Fruit fly (Drosophila melanogaster) whole organism, embryonic: Measurements from ENCODE around the gene CG11560.

Experiments
- Awh ChIP-seq: fragments of 200-800 bp; sonication (Bioruptor generic); IDR thresholded peaks from 2 replicates; pipeline ENCODE4, ENCODE4 v1.3.6; 2022; ENCODE audit warnings: missing biosample characterization, missing genetic modification characterization
- Bgb ChIP-seq: fragments of 200-800 bp; sonication (Bioruptor generic); IDR thresholded peaks from 2 replicates; pipeline ENCODE4 v1.3.6; 2022; ENCODE audit warnings: missing biosample characterization, missing genetic modification characterization; ENCODE audit not compliant: partially characterized antibody
- C15 ChIP-seq: fragments of 200-800 bp; sonication (Bioruptor generic); IDR thresholded peaks from 3 replicates; pipeline ENCODE4 v1.3.6; 2022; ENCODE audit warnings: missing biosample characterization, missing genetic modification characterization
- CG10366 ChIP-seq: fragments of 200-800 bp; sonication (Bioruptor generic); IDR thresholded peaks from 2 replicates; pipeline ENCODE4 v1.3.6; 2022; ENCODE audit warnings: missing biosample characterization, missing genetic modification characterization
- CG11504 ChIP-seq: fragments of 200-800 bp; sonication (Bioruptor generic); optimal IDR thresholded peaks from 3 replicates; lab custom pipeline; 2019; ENCODE audit warnings: missing biosample characterization, mild to moderate bottlenecking, missing genetic modification characterization, moderate library complexity
- CG12391 ChIP-seq: fragments of 200-800 bp; sonication (Bioruptor generic); optimal IDR thresholded peaks from 3 replicates; lab custom pipeline; 2018; ENCODE audit warnings: missing biosample characterization, mild to moderate bottlenecking, missing genetic modification characterization, moderate library complexity
- CG13624 ChIP-seq: fragments of 200-800 bp; sonication (Bioruptor generic); optimal IDR thresholded peaks from 2 replicates; lab custom pipeline; 2016; ENCODE audit warnings: missing biosample characterization, missing genetic modification characterization
- CG14667 ChIP-seq: fragments of 200-800 bp; sonication (Bioruptor generic); IDR thresholded peaks from 2 replicates; pipeline ENCODE4 v1.3.6; 2022; ENCODE audit warnings: missing biosample characterization, missing genetic modification characterization
- CG14710 ChIP-seq: fragments of 200-800 bp; sonication (Bioruptor generic); optimal IDR thresholded peaks from 3 replicates; lab custom pipeline; 2019; ENCODE audit warnings: missing biosample characterization, mild to moderate bottlenecking, missing genetic modification characterization, moderate library complexity
- CG14860 ChIP-seq: fragments of 200-800 bp; sonication (Bioruptor generic); IDR thresholded peaks from 3 replicates; pipeline ENCODE4 v1.3.6; 2022; ENCODE audit warnings: missing biosample characterization, missing genetic modification characterization; ENCODE audit not compliant: partially characterized antibody
- CG17385 ChIP-seq: fragments of 200-800 bp; sonication (Bioruptor generic); optimal IDR thresholded peaks from 3 replicates; lab custom pipeline; 2018; ENCODE audit warnings: missing biosample characterization, mild to moderate bottlenecking, missing genetic modification characterization
- CG18764 ChIP-seq: fragments of 200-800 bp; sonication (Bioruptor generic); optimal IDR thresholded peaks from 3 replicates; lab custom pipeline; 2016; ENCODE audit warnings: missing biosample characterization, missing genetic modification characterization
- CG2129 ChIP-seq: fragments of 200-800 bp; sonication (Bioruptor generic); IDR thresholded peaks from 2 replicates; pipeline ENCODE4 v1.3.6; 2022; ENCODE audit warnings: missing biosample characterization, missing genetic modification characterization; ENCODE audit not compliant: partially characterized antibody
- CG2712 ChIP-seq: fragments of 200-800 bp; optimal IDR thresholded peaks from 3 replicates; lab custom pipeline; 2019; ENCODE audit warnings: missing biosample characterization, mild to moderate bottlenecking, missing genetic modification characterization, moderate library complexity
- CG31441 ChIP-seq: fragments of 200-800 bp; sonication (Bioruptor generic); IDR thresholded peaks from 2 replicates; pipeline ENCODE4 v1.3.6; 2022; ENCODE audit warnings: missing biosample characterization, missing genetic modification characterization
- CG43689 ChIP-seq: fragments of 200-800 bp; sonication (Bioruptor generic); IDR thresholded peaks from 2 replicates; pipeline ENCODE4 v1.3.6; 2022; ENCODE audit warnings: missing biosample characterization, missing genetic modification characterization
- CG7271 ChIP-seq: fragments of 200-800 bp; sonication (Bioruptor generic); optimal IDR thresholded peaks from 2 replicates; lab custom pipeline; 2018; ENCODE audit warnings: missing biosample characterization, mild to moderate bottlenecking, missing genetic modification characterization, moderate library complexity
- CG8388 ChIP-seq: fragments of 200-800 bp; sonication (Bioruptor generic); optimal IDR thresholded peaks from 2 replicates; lab custom pipeline; 2019; ENCODE audit warnings: missing biosample characterization, mild to moderate bottlenecking, missing genetic modification characterization, moderate library complexity
- D ChIP-seq, 2 experiments: fragments of 200-800 bp in 1 of 2; fragments of >200 bp in 1 of 2; sonication (Bioruptor generic) in 1 of 2; optimal IDR thresholded peaks; 2 replicates in 1 of 2; 3 replicates in 1 of 2; lab custom pipeline; 2017; ENCODE audit warnings: mild to moderate bottlenecking in 1 of 2, missing biosample characterization in 1 of 2, missing genetic modification characterization in 1 of 2, missing genetic modification reagents in 1 of 2
- Drgx ChIP-seq: fragments of 200-800 bp; sonication (Bioruptor generic); IDR thresholded peaks from 2 replicates; pipeline ENCODE4 v1.3.6; 2022; ENCODE audit warnings: missing biosample characterization, missing genetic modification characterization
- Fer1 ChIP-seq: fragments of 200-800 bp; sonication (Bioruptor generic); optimal IDR thresholded peaks from 2 replicates; lab custom pipeline; 2017; ENCODE audit warnings: missing biosample characterization, mild to moderate bottlenecking, missing genetic modification characterization
- Gug ChIP-seq: fragments of 200-800 bp; sonication (Bioruptor generic); IDR thresholded peaks from 4 replicates; pipeline ENCODE4 v1.3.6; 2022; ENCODE audit warnings: missing biosample characterization, missing genetic modification characterization
- Hand ChIP-seq: fragments of 200-800 bp; sonication (Bioruptor generic); optimal IDR thresholded peaks from 2 replicates; lab custom pipeline; 2017; ENCODE audit warnings: mild to moderate bottlenecking, missing biosample characterization, missing genetic modification reagents, missing genetic modification characterization
- HmgD ChIP-seq: fragments of 200-800 bp; sonication (Bioruptor generic); optimal IDR thresholded peaks from 3 replicates; lab custom pipeline; 2016; ENCODE audit warnings: missing biosample characterization, missing genetic modification characterization
- Mad ChIP-seq: fragments of 200-800 bp; sonication (Bioruptor generic); optimal IDR thresholded peaks from 2 replicates; lab custom pipeline; 2016; ENCODE audit warnings: missing biosample characterization, missing genetic modification characterization
- Spps ChIP-seq: fragments of 200-800 bp; sonication (Bioruptor generic); optimal IDR thresholded peaks from 2 replicates; lab custom pipeline; 2018; ENCODE audit warnings: missing biosample characterization, mild to moderate bottlenecking, missing genetic modification characterization
- ato ChIP-seq: fragments of 200-800 bp; sonication (Bioruptor generic); IDR thresholded peaks from 2 replicates; pipeline ENCODE4 v1.3.6; 2022; ENCODE audit warnings: missing biosample characterization, missing genetic modification characterization; ENCODE audit not compliant: partially characterized antibody
- br ChIP-seq: fragments of >200 bp; optimal IDR thresholded peaks from 2 replicates; lab custom pipeline; 2017
- cas ChIP-seq: fragments of 200-800 bp; sonication (Bioruptor generic); IDR thresholded peaks from 2 replicates; pipeline ENCODE4 v1.3.6; 2022; ENCODE audit warnings: missing biosample characterization, missing genetic modification characterization
- chinmo ChIP-seq: fragments of 200-800 bp; sonication (Bioruptor generic); IDR thresholded peaks from 4 replicates; pipeline ENCODE4 v1.3.6; 2022; ENCODE audit warnings: missing biosample characterization, missing genetic modification characterization; ENCODE audit not compliant: partially characterized antibody
- corto ChIP-seq: fragments of 200-800 bp; sonication (Bioruptor generic); optimal IDR thresholded peaks from 2 replicates; lab custom pipeline; 2016; ENCODE audit warnings: missing biosample characterization, mild to moderate bottlenecking, missing genetic modification characterization, moderate library complexity
- crp ChIP-seq, 2 experiments: fragments of 200-800 bp; sonication (Bioruptor generic); optimal IDR thresholded peaks; 2 replicates in 1 of 2; 3 replicates in 1 of 2; lab custom pipeline; 2017; ENCODE audit warnings: missing biosample characterization in 2 of 2, missing genetic modification characterization in 2 of 2, mild to moderate bottlenecking in 1 of 2, moderate library complexity in 1 of 2
- cwo ChIP-seq: fragments of 200-800 bp; sonication (Bioruptor generic); optimal IDR thresholded peaks from 3 replicates; lab custom pipeline; 2017; ENCODE audit warnings: missing biosample characterization, missing genetic modification characterization, mild to moderate bottlenecking, moderate library complexity, missing genetic modification reagents
- dpn ChIP-seq, 2 experiments: fragments of 200-800 bp; sonication (Bioruptor generic); optimal IDR thresholded peaks; 3 replicates each; lab custom pipeline; 2016; ENCODE audit warnings: missing biosample characterization in 2 of 2, missing genetic modification characterization in 2 of 2
- eve ChIP-seq, 2 experiments: fragments of >200 bp; optimal IDR thresholded peaks; 2 replicates each; lab custom pipeline; 2017; ENCODE audit warnings: missing biosample characterization in 2 of 2, missing genetic modification characterization in 2 of 2
- ewg ChIP-seq: fragments of 200-800 bp; sonication (Bioruptor generic); optimal IDR thresholded peaks from 3 replicates; lab custom pipeline; 2017; ENCODE audit warnings: mild to moderate bottlenecking, missing biosample characterization, missing genetic modification reagents, missing genetic modification characterization
- fd96Cb ChIP-seq: fragments of 200-800 bp; sonication (Bioruptor generic); optimal IDR thresholded peaks from 2 replicates; lab custom pipeline; 2018; ENCODE audit warnings: missing biosample characterization, mild to moderate bottlenecking, missing genetic modification characterization, moderate library complexity
- h ChIP-seq: fragments of >200 bp; optimal IDR thresholded peaks from 2 replicates; lab custom pipeline; 2017
- insv ChIP-seq, 2 experiments: fragments of 200-800 bp; sonication (Bioruptor generic); optimal IDR thresholded peaks; 3 replicates each; lab custom pipeline; 2016 to 2018; ENCODE audit warnings: missing biosample characterization in 2 of 2, missing genetic modification characterization in 2 of 2
- kni ChIP-seq: fragments of 200-800 bp; sonication (Bioruptor generic); optimal IDR thresholded peaks from 3 replicates; lab custom pipeline; 2017; ENCODE audit warnings: mild to moderate bottlenecking, missing biosample characterization, missing genetic modification reagents, missing genetic modification characterization
- nau ChIP-seq: fragments of 200-800 bp; sonication (Bioruptor generic); optimal IDR thresholded peaks from 3 replicates; lab custom pipeline; 2017; ENCODE audit warnings: missing biosample characterization, mild to moderate bottlenecking, missing genetic modification characterization, missing genetic modification reagents
- sd ChIP-seq: fragments of 200-800 bp; sonication (Bioruptor generic); optimal IDR thresholded peaks from 3 replicates; lab custom pipeline; 2018; ENCODE audit warnings: missing biosample characterization, mild to moderate bottlenecking, missing genetic modification characterization, moderate library complexity
- sens ChIP-seq: fragments of 200-800 bp; sonication (Bioruptor generic); peaks from one replicate; lab custom pipeline; 2016; ENCODE audit warnings: missing biosample characterization, missing genetic modification characterization
- sqz ChIP-seq: fragments of 200-800 bp; sonication (Bioruptor generic); optimal IDR thresholded peaks from 3 replicates; lab custom pipeline; 2018; ENCODE audit warnings: missing biosample characterization, mild to moderate bottlenecking, missing genetic modification characterization
- tin ChIP-seq: fragments of 200-800 bp; sonication (Bioruptor generic); optimal IDR thresholded peaks from 3 replicates; lab custom pipeline; 2016; ENCODE audit warnings: missing biosample characterization, missing genetic modification characterization
- tio ChIP-seq: fragments of 200-800 bp; sonication (Bioruptor generic); optimal IDR thresholded peaks from 2 replicates; lab custom pipeline; 2017; ENCODE audit warnings: missing biosample characterization, missing genetic modification characterization, inconsistent platforms
- vnd ChIP-seq: fragments of 200-800 bp; sonication (Bioruptor generic); IDR thresholded peaks from 3 replicates; pipeline ENCODE4 v1.3.6; 2022; ENCODE audit warnings: missing biosample characterization, missing genetic modification characterization; ENCODE audit not compliant: partially characterized antibody
- vvl ChIP-seq: fragments of 200-800 bp; sonication (Bioruptor generic); IDR thresholded peaks from 2 replicates; pipeline ENCODE4 v1.3.6; 2022; ENCODE audit warnings: missing biosample characterization, missing genetic modification characterization
- wor ChIP-seq: fragments of 200-800 bp; sonication (Bioruptor generic); IDR thresholded peaks from 2 replicates; pipeline ENCODE4 v1.3.6; 2022; ENCODE audit warnings: missing biosample characterization, missing genetic modification characterization
- zfh1 ChIP-seq: fragments of 200-800 bp; sonication (Bioruptor generic); IDR thresholded peaks from 3 replicates; pipeline ENCODE4 v1.3.6; 2022; ENCODE audit warnings: missing biosample characterization, missing genetic modification characterization

The CG11560 gene

DNA sequence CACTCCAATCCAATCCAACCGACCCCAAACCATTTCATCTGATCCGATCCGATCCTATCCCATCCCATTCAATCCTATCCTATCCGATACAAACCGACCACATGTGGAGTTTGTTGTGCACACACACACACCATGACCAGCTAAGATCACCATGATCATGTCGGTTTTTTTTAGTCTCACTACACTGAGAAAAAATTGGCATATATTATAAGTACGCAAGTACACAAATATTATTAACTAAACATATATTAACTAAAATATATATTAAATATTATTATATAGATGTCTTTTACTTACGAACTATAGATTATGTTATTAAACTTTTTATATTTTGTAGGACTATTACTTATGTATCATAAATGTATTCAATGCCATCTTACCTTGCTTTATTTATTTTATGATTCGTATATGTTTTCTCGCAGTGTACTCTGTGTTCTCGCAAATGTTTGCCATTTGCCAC, 17.9 kb upstream of the CG11560 start (continued):
- TF ChIP-seq CG12391 (tag; lab: Kevin White, UChicago) (peak; percentile 55), CG31441 (GFP tag; lab: Robert Waterston, UW) (peak; percentile 60), insv (GFP tag; optimal IDR thresholded peaks at IDR 0.05; lab: Kevin White, UChicago) (peak in 1 of 2 experiments; percentile 29), vnd (GFP tag; lab: Robert Waterston, UW) (no peak), Mad (no peak), tio (peak; percentile 4), dpn (GFP tag; optimal IDR thresholded peaks at IDR 0.05; lab: Kevin White, UChicago) (no peak), CG2712 (tag; lab: Kevin White, UChicago) (peak; percentile 76), CG10366 (GFP tag; lab: Robert Waterston, UW) (no peak), ewg (GFP tag; lab: Kevin White, UChicago) (no peak), CG14667 (GFP tag; lab: Robert Waterston, UW) (no peak), eve (GFP tag; optimal IDR thresholded peaks at IDR 0.05; lab: Kevin White, UChicago) (no peak), D (optimal IDR thresholded peaks at IDR 0.05; lab: Kevin White, UChicago) (no peak), D (GFP tag; optimal IDR thresholded peaks at IDR 0.05; lab: Kevin White, UChicago) (peak; percentile 34), CG18764 (GFP tag; lab: Kevin White, UChicago) (no peak), CG14710 (tag; lab: Kevin White, UChicago) (peak; percentile 49), crp (GFP tag; optimal IDR thresholded peaks at IDR 0.05; lab: Kevin White, UChicago) (no peak), fd96Cb (tag; lab: Kevin White, UChicago) (peak; percentile 8), CG8388 (GFP tag; lab: Kevin White, UChicago) (peak; percentile 21), ato (no peak), CG11504 (tag; lab: Kevin White, UChicago) (peak; percentile 54), CG7271 (tag; lab: Kevin White, UChicago) (peak; percentile 19), Bgb (GFP tag; lab: Robert Waterston, UW) (no peak), Hand (GFP tag; lab: Kevin White, UChicago) (no peak), corto (GFP tag; lab: Kevin White, UChicago) (no peak), CG2129 (GFP tag; lab: Robert Waterston, UW) (no peak), kni (GFP tag; lab: Kevin White, UChicago) (no peak), CG17385 (GFP tag; lab: Kevin White, UChicago) (no peak), Drgx (GFP tag; lab: Robert Waterston, UW) (0 out of 2 replicates have a peak, but pooled peaks have one; percentile 18), wor (GFP tag; lab: Robert Waterston, UW) (no peak), CG13624 (GFP tag; lab: Kevin White, UChicago) (no peak)

DNA sequence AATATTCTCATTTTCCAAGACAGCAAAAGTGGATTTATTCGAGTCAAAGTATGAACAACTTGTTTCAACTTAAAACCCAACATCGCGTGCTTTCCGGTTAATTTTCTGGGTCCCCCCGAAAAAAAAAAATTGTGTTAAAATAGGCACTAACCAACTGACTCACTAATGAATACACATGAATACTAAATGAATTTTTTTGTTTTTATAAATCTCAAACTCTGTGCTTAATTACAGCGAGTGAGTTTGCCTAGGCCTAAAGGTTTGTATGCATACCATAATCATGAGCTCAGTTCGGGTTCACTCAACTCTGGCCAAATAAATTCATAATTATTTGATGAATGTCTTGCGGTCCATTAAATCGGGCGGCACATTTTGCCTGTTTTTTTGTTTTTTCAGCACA, 12.4 kb upstream of the CG11560 start:
- TF ChIP-seq h (lab: Kevin White, UChicago) (no peak), zfh1 (GFP tag; lab: Robert Waterston, UW) (no peak), cas (GFP tag; lab: Robert Waterston, UW) (no peak), CG14860 (no peak), chinmo (GFP tag; lab: Robert Waterston, UW) (0 out of 4 replicates have a peak, but pooled peaks have one; percentile 62), HmgD (no peak), sqz (GFP tag; lab: Kevin White, UChicago) (peak; percentile 70), Gug (GFP tag; lab: Robert Waterston, UW) (no peak), CG43689 (GFP tag; lab: Robert Waterston, UW) (no peak), cwo (GFP tag; lab: Kevin White, UChicago) (no peak), Awh (GFP tag; lab: Robert Waterston, UW) (peak; percentile 52; the same call in 1 of the 2 replicates), nau (GFP tag; lab: Kevin White, UChicago) (no peak), sd (tag; lab: Kevin White, UChicago) (peak; percentile 43), Fer1 (GFP tag; lab: Kevin White, UChicago) (no peak), sens (peak; percentile 56), vvl (GFP tag; lab: Robert Waterston, UW) (peak; percentile 53; the same call in 1 of the 2 replicates), insv (GFP tag; optimal IDR thresholded peaks at IDR 0.05; lab: Kevin White, UChicago) (no peak), tin (GFP tag; lab: Kevin White, UChicago) (no peak), C15 (GFP tag; lab: Robert Waterston, UW) (no peak), br (lab: Kevin White, UChicago) (no peak), Spps (no peak)
